Worm (Caenorhabditis elegans) whole organism, early embryonic: ENCODE measurements around the gene T04C9.1.

Experiments
- B0310.2 ChIP-seq: sonication (generic microtip); optimal IDR thresholded peaks from 2 replicates; lab custom pipeline; 2016; ENCODE audit warnings: mild to moderate bottlenecking, missing genetic modification characterization, missing compliant biosample characterization
- F13C5.2 ChIP-seq: sonication (generic microtip); optimal IDR thresholded peaks from 2 replicates; lab custom pipeline; 2017; ENCODE audit warnings: mild to moderate bottlenecking, missing genetic modification characterization, inconsistent platforms, missing compliant biosample characterization
- aly-1 ChIP-seq: sonication (generic microtip); optimal IDR thresholded peaks from 2 replicates; lab custom pipeline; 2016; ENCODE audit warnings: missing genetic modification characterization, missing compliant biosample characterization
- ama-1 ChIP-seq: fragments of 150-350 bp; optimal IDR thresholded peaks from 2 replicates; lab custom pipeline; 2014
- ceh-13 ChIP-seq: fragments of 200-800 bp; sonication (Bioruptor generic); optimal IDR thresholded peaks from 2 replicates; lab custom pipeline; 2018; ENCODE audit warnings: mild to moderate bottlenecking, missing genetic modification characterization, missing compliant biosample characterization
- ceh-36 ChIP-seq: sonication (generic microtip); optimal IDR thresholded peaks from 2 replicates; lab custom pipeline; 2016; ENCODE audit warnings: missing genetic modification characterization, inconsistent platforms, missing compliant biosample characterization
- ets-7 ChIP-seq: sonication (generic microtip); optimal IDR thresholded peaks from 2 replicates; lab custom pipeline; 2016; ENCODE audit warnings: missing genotype, missing genetic modification characterization, missing compliant biosample characterization
- flt-1 ChIP-seq: fragments of 200-800 bp; sonication (Bioruptor generic); IDR thresholded peaks from 2 replicates; pipeline ENCODE4 v1.3.6; 2022; ENCODE audit warnings: missing genetic modification characterization, missing compliant biosample characterization
- hmbx-1 ChIP-seq: sonication (generic microtip); optimal IDR thresholded peaks from 2 replicates; lab custom pipeline; 2016; ENCODE audit warnings: mild to moderate bottlenecking, missing genetic modification characterization, missing compliant biosample characterization
- hmg-4 ChIP-seq: fragments of 200-800 bp; sonication (Bioruptor generic); optimal IDR thresholded peaks from 2 replicates; lab custom pipeline; 2018; ENCODE audit warnings: mild to moderate bottlenecking, missing genetic modification characterization, missing compliant biosample characterization
- hnd-1 ChIP-seq: sonication (generic microtip); optimal IDR thresholded peaks from 2 replicates; lab custom pipeline; 2016; ENCODE audit warnings: missing genetic modification characterization, missing compliant biosample characterization
- pes-1 ChIP-seq: fragments of 200-800 bp; sonication (Bioruptor generic); IDR thresholded peaks from 2 replicates; pipeline ENCODE4 v1.3.6; 2022; ENCODE audit warnings: missing genetic modification reagents, missing genetic modification characterization, missing compliant biosample characterization
- scrt-1 ChIP-seq: fragments of 200-800 bp; sonication (Bioruptor generic); IDR thresholded peaks from 2 replicates; pipeline ENCODE4 v1.3.6; 2022; ENCODE audit warnings: missing genetic modification characterization, missing compliant biosample characterization
- sea-1 ChIP-seq: fragments of 200-800 bp; sonication (Bioruptor generic); conservative IDR thresholded peaks from 2 replicates; pipeline ENCODE4 v1.3.6; 2022; ENCODE audit warnings: missing genetic modification characterization, missing compliant biosample characterization
- tbx-11 ChIP-seq: fragments of 200-800 bp; sonication (Bioruptor generic); IDR thresholded peaks from 2 replicates; pipeline ENCODE4 v1.3.6; 2022; ENCODE audit warnings: missing genetic modification characterization, missing compliant biosample characterization
- tbx-37 ChIP-seq: fragments of 200-800 bp; sonication (Bioruptor generic); conservative IDR thresholded peaks from 2 replicates; pipeline ENCODE4 v1.3.6; 2022; ENCODE audit warnings: missing genetic modification reagents, missing genetic modification characterization, missing compliant biosample characterization
- tra-4 ChIP-seq: sonication (generic microtip); optimal IDR thresholded peaks from 2 replicates; lab custom pipeline; 2017; ENCODE audit warnings: missing genetic modification characterization, missing compliant biosample characterization

Gene T04C9.1

ce11 chrIII:5991142-5991930 lies 1.7 kb upstream of the T04C9.1 start, which contains the start of gene T04C9.2:
Gene T04C9.2 (plus strand): TSS chrIII:5991880.
- TF ChIP-seq ets-7 (tag; lab: Kevin White, UChicago) (no peak), aly-1 (tag; lab: Kevin White, UChicago) (no peak)

- TF ChIP-seq ama-1 (lab: Kevin White, UChicago) (no peak), ets-7 (tag; lab: Kevin White, UChicago) (no peak), ceh-36 (no peak), aly-1 (tag; lab: Kevin White, UChicago) (no peak), scrt-1 (no peak), hnd-1 (tag; lab: Kevin White, UChicago) (no peak), pes-1 (GFP tag; lab: Robert Waterston, UW) (no peak), ceh-13 (GFP tag; lab: Kevin White, UChicago) (no peak), tbx-11 (GFP tag; lab: Robert Waterston, UW) (no peak), B0310.2 (tag; lab: Kevin White, UChicago) (no peak), F13C5.2 (tag; lab: Kevin White, UChicago) (no peak), tbx-37 (GFP tag; lab: Robert Waterston, UW) (no peak), sea-1 (GFP tag; lab: Robert Waterston, UW) (no peak), hmbx-1 (no peak), flt-1 (no peak), tra-4 (tag; lab: Kevin White, UChicago) (no peak), hmg-4 (GFP tag; lab: Kevin White, UChicago) (no peak)
These were observed 970 bp upstream of the T04C9.1 start for ce11 chrIII:5992043-5992442.

- TF ChIP-seq ama-1 (lab: Kevin White, UChicago) (no peak), aly-1 (tag; lab: Kevin White, UChicago) (no peak), scrt-1 (no peak), ceh-13 (GFP tag; lab: Kevin White, UChicago) (no peak), tbx-11 (GFP tag; lab: Robert Waterston, UW) (no peak), flt-1 (no peak), tbx-37 (GFP tag; lab: Robert Waterston, UW) (no peak), hnd-1 (tag; lab: Kevin White, UChicago) (no peak), tra-4 (tag; lab: Kevin White, UChicago) (no peak), ceh-36 (no peak), pes-1 (GFP tag; lab: Robert Waterston, UW) (no peak), hmg-4 (GFP tag; lab: Kevin White, UChicago) (no peak), ets-7 (tag; lab: Kevin White, UChicago) (no peak), B0310.2 (tag; lab: Kevin White, UChicago) (no peak), sea-1 (GFP tag; lab: Robert Waterston, UW) (no peak)
These were observed 5.6 kb downstream of the T04C9.1 start for ce11 chrIII:5998640-5999039.

- TF ChIP-seq aly-1 (tag; lab: Kevin White, UChicago) (no peak), tbx-11 (GFP tag; lab: Robert Waterston, UW) (no peak), hmbx-1 (no peak), ama-1 (lab: Kevin White, UChicago) (no peak), B0310.2 (tag; lab: Kevin White, UChicago) (no peak), hmg-4 (GFP tag; lab: Kevin White, UChicago) (no peak), pes-1 (GFP tag; lab: Robert Waterston, UW) (no peak), sea-1 (GFP tag; lab: Robert Waterston, UW) (no peak)
These were observed 6.6 kb downstream of the T04C9.1 start for ce11 chrIII:5999629-6000028.

ce11 chrIII:6002024-6002423 lies 9.0 kb downstream of the T04C9.1 start:
- TF ChIP-seq ama-1 (lab: Kevin White, UChicago), result no peak

- TF ChIP-seq tra-4 (tag; lab: Kevin White, UChicago), result no peak
- TF ChIP-seq ama-1 (lab: Kevin White, UChicago), result no peak
- TF ChIP-seq hmg-4 (GFP tag; lab: Kevin White, UChicago), result no peak
- no peak for TF ChIP-seq scrt-1
- no peak for TF ChIP-seq B0310.2 (tag; lab: Kevin White, UChicago)
- TF ChIP-seq tbx-11 (GFP tag; lab: Robert Waterston, UW), result no peak
- no peak for TF ChIP-seq sea-1 (GFP tag; lab: Robert Waterston, UW)
- TF ChIP-seq hmbx-1, result no peak
These were observed 13.4 kb downstream of the T04C9.1 start for ce11 chrIII:6006453-6006852.

- TF ChIP-seq sea-1 (GFP tag; lab: Robert Waterston, UW) (no peak), F13C5.2 (tag; lab: Kevin White, UChicago) (no peak)
These were observed 16.1 kb downstream of the T04C9.1 start, which contains the start of the genes gcna-1 and eftu-2 for ce11 chrIII:6008989-6009610. Gene gcna-1 (minus strand): TSS chrIII:6009084. Gene eftu-2 (plus strand): TSS chrIII:6009560.

- TF ChIP-seq ets-7 (tag; lab: Kevin White, UChicago), result no peak
- no peak for TF ChIP-seq hmbx-1
- no peak for TF ChIP-seq hmg-4 (GFP tag; lab: Kevin White, UChicago)
- no peak for TF ChIP-seq sea-1 (GFP tag; lab: Robert Waterston, UW)
These were observed 18.3 kb downstream of the T04C9.1 start for ce11 chrIII:6011310-6011709.
